Worm (Caenorhabditis elegans) whole organism, midembryonic: ENCODE data around the gene T28F12.1.

Source experiments
- T22C8.4 ChIP-seq: fragments of 200-800 bp; sonication (Bioruptor generic); IDR thresholded peaks from 2 replicates; pipeline ENCODE4 v1.3.6; 2022; ENCODE audit warnings: missing genetic modification characterization, missing compliant biosample characterization
- cog-1 ChIP-seq: sonication (generic microtip); optimal IDR thresholded peaks from 2 replicates; lab custom pipeline; 2016; ENCODE audit warnings: missing genetic modification characterization, missing compliant biosample characterization
- flt-1 ChIP-seq: fragments of 200-800 bp; sonication (Bioruptor generic); IDR thresholded peaks from 2 replicates; pipeline ENCODE4 v1.3.6; 2022; ENCODE audit warnings: missing genetic modification characterization, missing compliant biosample characterization
- ref-1 ChIP-seq: fragments of 200-800 bp; sonication (Bioruptor generic); conservative IDR thresholded peaks from 2 replicates; pipeline ENCODE4 v1.3.6; 2022; ENCODE audit warnings: missing genetic modification reagents, missing genetic modification characterization, missing compliant biosample characterization
- tab-1 ChIP-seq: fragments of 200-800 bp; sonication (Bioruptor generic); IDR thresholded peaks from 2 replicates; pipeline ENCODE4 v1.3.6; 2022; ENCODE audit warnings: missing genetic modification characterization, missing compliant biosample characterization

DNA sequence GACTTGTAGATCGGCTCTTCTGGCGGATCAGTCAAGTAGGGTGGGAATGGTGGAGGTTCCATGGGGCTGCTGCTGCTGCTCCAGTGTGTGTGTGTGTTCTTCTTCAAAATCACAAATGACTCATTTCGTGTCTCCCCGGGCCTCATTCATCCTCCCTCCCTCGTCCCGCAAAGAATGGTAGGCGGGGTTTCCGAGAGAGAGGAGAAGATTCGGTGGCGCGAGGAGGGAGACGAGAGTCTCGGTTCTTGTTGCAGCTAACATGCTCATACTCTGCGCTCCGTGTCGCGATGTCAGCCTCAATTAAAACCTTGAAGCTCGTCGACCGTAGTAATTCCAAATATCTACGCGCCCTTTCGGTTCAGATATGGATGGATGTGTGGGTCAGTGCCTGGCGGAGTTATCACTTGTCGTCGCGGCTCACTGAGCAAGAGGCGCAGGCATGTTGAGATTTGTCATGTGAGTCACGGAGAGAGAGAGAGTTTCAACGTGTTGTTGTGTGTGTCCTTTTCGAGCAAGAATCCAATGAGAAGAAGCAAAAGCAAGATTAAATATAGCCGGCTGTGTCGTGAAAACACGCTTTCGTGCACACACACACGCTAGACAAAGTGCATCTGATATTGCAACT, 14.1 kb downstream of the T28F12.1 start:
- TF ChIP-seq cog-1 (no peak), flt-1 (GFP tag; lab: Robert Waterston, UW) (no peak), tab-1 (no peak), ref-1 (GFP tag; lab: Robert Waterston, UW) (no peak), T22C8.4 (no peak)
